Worm (Caenorhabditis elegans): Measurements from ENCODE around the gene C44C10.7.
A peak's percentile ranks its signal among the peaks of the same experiment; 100 is the strongest.

Gene C44C10.7

DNA sequence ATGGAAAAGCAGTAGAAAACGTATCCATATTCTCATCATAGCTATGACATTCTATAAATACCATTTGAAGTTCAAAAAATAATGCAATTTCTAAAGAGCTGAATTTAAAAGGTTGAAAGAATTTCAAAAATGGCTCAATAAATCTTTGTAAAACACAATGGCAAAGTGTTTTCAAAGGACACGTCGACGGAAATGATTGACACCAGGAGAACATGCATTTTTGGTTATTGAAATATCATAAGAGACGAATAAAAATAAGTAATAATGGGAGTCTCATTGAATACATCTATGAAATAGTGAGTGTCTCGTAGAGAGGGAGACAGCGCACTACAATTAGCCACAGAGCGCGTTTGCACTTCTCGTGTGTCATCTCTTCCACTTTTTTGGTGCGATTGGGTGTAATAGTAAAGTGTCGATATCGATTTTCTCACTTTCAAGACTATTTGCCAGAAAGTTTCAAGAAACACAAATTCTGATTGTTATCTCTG, 31.5 kb downstream of the C44C10.7 start, which contains the start of gene T04F8.2 (continued):
- TF ChIP-seq ceh-44 (GFP tag; IDR thresholded peaks at IDR 0.05) (no peak), F26F4.8 (GFP tag; conservative IDR thresholded peaks at IDR 0.05) (no peak), ceh-32 (tag; optimal IDR thresholded peaks at IDR 0.05; ENCODE audit: poor library complexity) (no peak), nhr-10 (tag; optimal IDR thresholded peaks at IDR 0.05) (no peak), arid-1 (GFP tag; conservative IDR thresholded peaks at IDR 0.05) (no peak), hlh-30 (tag; optimal IDR thresholded peaks at IDR 0.05; ENCODE audit: insufficient read depth) (peak; percentile 79), daf-8 (GFP tag; IDR thresholded peaks at IDR 0.05) (no peak), vab-7 (GFP tag; IDR thresholded peaks at IDR 0.05) (no peak), nhr-25 (tag; optimal IDR thresholded peaks at IDR 0.05; ENCODE audit: borderline replicate concordance, insufficient read depth) (peak; percentile 57), Y75B8A.6 (GFP tag; IDR thresholded peaks at IDR 0.05) (no peak), dmd-8 (GFP tag; IDR thresholded peaks at IDR 0.05) (no peak), ZK546.5 (tag; optimal IDR thresholded peaks at IDR 0.05) (no peak), hmg-1.1 (GFP tag; IDR thresholded peaks at IDR 0.05) (peak; percentile 60), nhr-76 (tag; optimal IDR thresholded peaks at IDR 0.05) (no peak), nhr-41 (GFP tag; IDR thresholded peaks at IDR 0.05) (no peak), lsy-2 (tag; optimal IDR thresholded peaks at IDR 0.05) (peak in 1 of 2 experiments; percentile 77), dmd-6 (GFP tag; IDR thresholded peaks at IDR 0.05) (peak; percentile 65), lin-15B (tag; optimal IDR thresholded peaks at IDR 0.05) (no peak), lin-13 (GFP tag; optimal IDR thresholded peaks at IDR 0.05) (peak; percentile 25), nhr-237 (tag; optimal IDR thresholded peaks at IDR 0.05) (no peak), fos-1 (tag; optimal IDR thresholded peaks at IDR 0.05) (no peak), ceh-20 (GFP tag; IDR thresholded peaks at IDR 0.05) (peak; percentile 49; the same call in 1 of the 2 replicates), dmd-9 (GFP tag; IDR thresholded peaks at IDR 0.05) (no peak), nhr-48 (tag; optimal IDR thresholded peaks at IDR 0.05) (peak; percentile 16), dpl-1 (GFP tag; optimal IDR thresholded peaks at IDR 0.05) (peak; percentile 42), mxl-3 (GFP tag; optimal IDR thresholded peaks at IDR 0.05) (peak; percentile 3), ztf-7 (tag; optimal IDR thresholded peaks at IDR 0.05) (peak; percentile 55), zfp-2 (tag; optimal IDR thresholded peaks at IDR 0.05) (no peak), nhr-28 (tag; optimal IDR thresholded peaks at IDR 0.05) (peak; percentile 98), nhr-102 (tag; optimal IDR thresholded peaks at IDR 0.05) (no peak), mep-1 (tag; optimal IDR thresholded peaks at IDR 0.05) (peak; percentile 82), zfp-3 (GFP tag; conservative IDR thresholded peaks at IDR 0.05) (no peak), unc-62 (GFP tag; optimal IDR thresholded peaks at IDR 0.05 in 1 of 2) (peak in 1 of 2 experiments; percentile 98), unc-62 (tag; optimal IDR thresholded peaks at IDR 0.05) (no peak), T26A8.4 (GFP tag; IDR thresholded peaks at IDR 0.05) (no peak), gei-8 (GFP tag; optimal IDR thresholded peaks at IDR 0.05) (no peak), mdt-29 (GFP tag; IDR thresholded peaks at IDR 0.05) (no peak), nhr-6 (tag; optimal IDR thresholded peaks at IDR 0.05) (peak; percentile 56), F44E2.7 (GFP tag; IDR thresholded peaks at IDR 0.05) (no peak), T20F7.1 (GFP tag; optimal IDR thresholded peaks at IDR 0.05) (peak; percentile 48), R02D3.7 (tag; optimal IDR thresholded peaks at IDR 0.05) (no peak), ZK337.2 (GFP tag; IDR thresholded peaks at IDR 0.05) (no peak), pha-4 (GFP tag; IDR thresholded peaks at IDR 0.05) (no peak), pha-4 (tag; optimal IDR thresholded peaks at IDR 0.05) (peak; percentile 78), unc-39 (tag; optimal IDR thresholded peaks at IDR 0.05) (no peak), lin-29 (GFP tag; IDR thresholded peaks at IDR 0.05) (no peak), pqm-1 (tag; optimal IDR thresholded peaks at IDR 0.05) (peak; percentile 27), daf-12 (tag; optimal IDR thresholded peaks at IDR 0.05) (no peak), sdz-12 (GFP tag; optimal IDR thresholded peaks at IDR 0.05) (no peak), cey-2 (tag; optimal IDR thresholded peaks at IDR 0.05; ENCODE audit: borderline replicate concordance, insufficient read depth) (no peak), unc-130 (GFP tag; optimal IDR thresholded peaks at IDR 0.05) (no peak), spr-1 (tag; optimal IDR thresholded peaks at IDR 0.05) (no peak)
